Fruit fly (Drosophila melanogaster) whole organism, prepupa: ENCODE results near the gene CG4069.

ENCODE experiments used
- Blimp-1 ChIP-seq: fragments of 200-800 bp; sonication (Bioruptor generic); optimal IDR thresholded peaks from 3 replicates; lab custom pipeline; 2017; ENCODE audit warnings: missing biosample characterization, missing genetic modification characterization, mild to moderate bottlenecking, moderate library complexity, missing genetic modification reagents
- CG10631 ChIP-seq: fragments of 200-800 bp; sonication (Bioruptor generic); optimal IDR thresholded peaks from 2 replicates; lab custom pipeline; 2016; ENCODE audit warnings: missing biosample characterization, missing genetic modification characterization
- CG10669 ChIP-seq: fragments of 200-800 bp; sonication (Bioruptor generic); optimal IDR thresholded peaks from 3 replicates; lab custom pipeline; 2018; ENCODE audit warnings: missing biosample characterization, mild to moderate bottlenecking, missing genetic modification characterization, moderate library complexity
- CG11762 ChIP-seq: fragments of 200-800 bp; sonication (Bioruptor generic); optimal IDR thresholded peaks from 3 replicates; lab custom pipeline; 2016; ENCODE audit warnings: missing biosample characterization, missing genetic modification characterization; ENCODE audit not compliant: insufficient read depth
- CG11902 ChIP-seq: fragments of 200-800 bp; sonication (Bioruptor generic); optimal IDR thresholded peaks from 3 replicates; lab custom pipeline; 2016; ENCODE audit warnings: missing biosample characterization, missing genetic modification characterization
- CG15336 ChIP-seq: fragments of 200-800 bp; sonication (Bioruptor generic); IDR thresholded peaks from 2 replicates; pipeline ENCODE4 v1.3.6; 2022; ENCODE audit warnings: missing biosample characterization, missing genetic modification characterization
- CG1621 ChIP-seq: fragments of 200-800 bp; sonication (Bioruptor generic); optimal IDR thresholded peaks from 3 replicates; lab custom pipeline; 2018; ENCODE audit warnings: missing biosample characterization, mild to moderate bottlenecking, missing genetic modification characterization
- CG16779 ChIP-seq: fragments of 200-800 bp; sonication (Bioruptor generic); optimal IDR thresholded peaks from 3 replicates; lab custom pipeline; 2017; ENCODE audit warnings: missing biosample characterization, mild to moderate bottlenecking, missing genetic modification characterization
- CG3032 ChIP-seq: fragments of 200-800 bp; optimal IDR thresholded peaks from 2 replicates; lab custom pipeline; 2019; ENCODE audit warnings: missing biosample characterization, mild to moderate bottlenecking, missing genetic modification characterization, moderate library complexity
- CG31627 ChIP-seq: fragments of 200-800 bp; sonication (Bioruptor generic); optimal IDR thresholded peaks from 3 replicates; lab custom pipeline; 2016; ENCODE audit warnings: missing biosample characterization, missing genetic modification characterization
- CG32006 ChIP-seq: fragments of 200-800 bp; sonication (Bioruptor generic); optimal IDR thresholded peaks from 3 replicates; lab custom pipeline; 2017; ENCODE audit warnings: missing biosample characterization, mild to moderate bottlenecking, missing genetic modification characterization
- CG34406 ChIP-seq: fragments of 200-800 bp; sonication (Bioruptor generic); optimal IDR thresholded peaks from 3 replicates; lab custom pipeline; 2016; ENCODE audit warnings: missing biosample characterization, missing genetic modification characterization
- CG3919 ChIP-seq: fragments of 200-800 bp; sonication (Bioruptor generic); optimal IDR thresholded peaks from 3 replicates; lab custom pipeline; 2016; ENCODE audit warnings: missing biosample characterization, missing genetic modification characterization
- CG4318 ChIP-seq: fragments of 200-800 bp; sonication (Bioruptor generic); optimal IDR thresholded peaks from 3 replicates; lab custom pipeline; 2017; ENCODE audit warnings: missing biosample characterization, mild to moderate bottlenecking, missing genetic modification characterization
- CG6163 ChIP-seq: fragments of 200-800 bp; sonication (Bioruptor generic); IDR thresholded peaks from 3 replicates; pipeline ENCODE4 v1.3.6; 2022; ENCODE audit warnings: missing biosample characterization, missing genetic modification characterization
- CG6276 ChIP-seq: fragments of 200-800 bp; sonication (Bioruptor generic); optimal IDR thresholded peaks from 2 replicates; lab custom pipeline; 2017; ENCODE audit warnings: missing biosample characterization, mild to moderate bottlenecking, missing genetic modification characterization
- CG6792 ChIP-seq: fragments of 200-800 bp; sonication (Bioruptor generic); optimal IDR thresholded peaks from 3 replicates; lab custom pipeline; 2016; ENCODE audit warnings: missing biosample characterization, missing genetic modification characterization
- CG6808 ChIP-seq: fragments of 200-800 bp; sonication (Bioruptor generic); optimal IDR thresholded peaks from 3 replicates; lab custom pipeline; 2017; ENCODE audit warnings: missing biosample characterization, missing genetic modification characterization, mild to moderate bottlenecking, moderate library complexity, missing genetic modification reagents
- CG6854 ChIP-seq: fragments of 200-800 bp; sonication (Bioruptor generic); optimal IDR thresholded peaks from 2 replicates; lab custom pipeline; 2017; ENCODE audit warnings: missing biosample characterization, mild to moderate bottlenecking, missing genetic modification characterization
- CG7368 ChIP-seq: fragments of 200-800 bp; sonication (Bioruptor generic); optimal IDR thresholded peaks from 3 replicates; lab custom pipeline; 2016; ENCODE audit warnings: missing biosample characterization, missing genetic modification characterization
- CG8119 ChIP-seq: fragments of 200-800 bp; sonication (Bioruptor generic); IDR thresholded peaks from 3 replicates; pipeline ENCODE4 v1.3.6; 2022; ENCODE audit warnings: missing biosample characterization, missing genetic modification characterization
- CG8319 ChIP-seq: fragments of 200-800 bp; sonication (Bioruptor generic); optimal IDR thresholded peaks from 3 replicates; lab custom pipeline; 2016; ENCODE audit warnings: missing biosample characterization, missing genetic modification characterization
- CG8632 ChIP-seq: fragments of 200-800 bp; sonication (Bioruptor generic); optimal IDR thresholded peaks from 3 replicates; lab custom pipeline; 2016; ENCODE audit warnings: missing biosample characterization, missing genetic modification characterization
- CG9139 ChIP-seq: fragments of 200-800 bp; sonication (Bioruptor generic); optimal IDR thresholded peaks from 3 replicates; lab custom pipeline; 2017; ENCODE audit warnings: missing biosample characterization, mild to moderate bottlenecking, missing genetic modification characterization
- Eip75B ChIP-seq: fragments of 200-800 bp; sonication (Bioruptor generic); optimal IDR thresholded peaks from 3 replicates; lab custom pipeline; 2016; ENCODE audit warnings: missing biosample characterization, missing genetic modification characterization
- Eip78C ChIP-seq: fragments of 200-800 bp; sonication (Bioruptor generic); peaks from one replicate; lab custom pipeline; 2016; ENCODE audit warnings: missing biosample characterization, missing genetic modification characterization
- Eip93F ChIP-seq: fragments of 200-800 bp; sonication (Bioruptor generic); optimal IDR thresholded peaks from 2 replicates; lab custom pipeline; 2016; ENCODE audit warnings: missing biosample characterization, mild to moderate bottlenecking, missing genetic modification characterization
- Ets96B ChIP-seq: fragments of 200-800 bp; optimal IDR thresholded peaks from 2 replicates; lab custom pipeline; 2019; ENCODE audit warnings: missing biosample characterization, mild to moderate bottlenecking, missing genetic modification characterization, moderate library complexity
- Gug ChIP-seq: fragments of 200-800 bp; sonication (Bioruptor generic); IDR thresholded peaks from 2 replicates; pipeline ENCODE4 v1.3.6; 2022; ENCODE audit warnings: missing biosample characterization, missing genetic modification characterization
- Hr38 ChIP-seq: sonication (Bioruptor generic); optimal IDR thresholded peaks from 2 replicates; lab custom pipeline; 2016; ENCODE audit warnings: missing biosample characterization, missing genetic modification characterization
- Hr39 ChIP-seq: fragments of 200-800 bp; sonication (Bioruptor generic); optimal IDR thresholded peaks from 2 replicates; lab custom pipeline; 2016; ENCODE audit warnings: missing biosample characterization, missing genetic modification characterization
- Lpt ChIP-seq: fragments of 200-800 bp; sonication (Bioruptor generic); optimal IDR thresholded peaks from 3 replicates; lab custom pipeline; 2016; ENCODE audit warnings: missing biosample characterization, missing genetic modification characterization
- Met ChIP-seq: fragments of 200-800 bp; sonication (Bioruptor generic); optimal IDR thresholded peaks from 3 replicates; lab custom pipeline; 2016; ENCODE audit warnings: missing biosample characterization, missing genetic modification characterization
- OdsH ChIP-seq: fragments of 200-800 bp; sonication (Bioruptor generic); optimal IDR thresholded peaks from 3 replicates; lab custom pipeline; 2016; ENCODE audit warnings: missing biosample characterization, missing genetic modification characterization
- Smox ChIP-seq: fragments of 200-800 bp; sonication (Bioruptor generic); optimal IDR thresholded peaks from 3 replicates; lab custom pipeline; 2016; ENCODE audit warnings: missing biosample characterization, missing genetic modification characterization
- Sox102F ChIP-seq: fragments of 200-800 bp; sonication (Bioruptor generic); optimal IDR thresholded peaks from 2 replicates; lab custom pipeline; 2016; ENCODE audit warnings: missing biosample characterization, mild to moderate bottlenecking, missing genetic modification characterization
- Sox14 ChIP-seq: fragments of 200-800 bp; sonication (Bioruptor generic); optimal IDR thresholded peaks from 3 replicates; lab custom pipeline; 2016; ENCODE audit warnings: missing biosample characterization, missing genetic modification characterization
- Sox15 ChIP-seq: fragments of 200-800 bp; sonication (Bioruptor generic); optimal IDR thresholded peaks from 3 replicates; lab custom pipeline; 2016; ENCODE audit warnings: missing biosample characterization, missing genetic modification characterization
- achi ChIP-seq: fragments of 200-800 bp; sonication (Bioruptor generic); optimal IDR thresholded peaks from 3 replicates; lab custom pipeline; 2016; ENCODE audit warnings: missing biosample characterization, missing genetic modification characterization
- acj6 ChIP-seq: fragments of 200-800 bp; sonication (Bioruptor generic); optimal IDR thresholded peaks from 3 replicates; lab custom pipeline; 2016; ENCODE audit warnings: missing biosample characterization, missing genetic modification characterization
- cyc ChIP-seq: fragments of 200-800 bp; sonication (Bioruptor generic); optimal IDR thresholded peaks from 3 replicates; lab custom pipeline; 2016; ENCODE audit warnings: missing biosample characterization, missing genetic modification characterization
- dac ChIP-seq: fragments of 200-800 bp; sonication (Bioruptor generic); optimal IDR thresholded peaks from 2 replicates; lab custom pipeline; 2017; ENCODE audit warnings: missing biosample characterization, mild to moderate bottlenecking, missing genetic modification characterization
- eg ChIP-seq: fragments of 200-800 bp; sonication (Bioruptor generic); IDR thresholded peaks from 3 replicates; pipeline ENCODE4 v1.3.6; 2022; ENCODE audit warnings: missing biosample characterization, missing genetic modification characterization
- fd59A ChIP-seq: fragments of 200-800 bp; sonication (Bioruptor generic); optimal IDR thresholded peaks from 2 replicates; lab custom pipeline; 2017; ENCODE audit warnings: missing biosample characterization, mild to moderate bottlenecking, missing genetic modification characterization, missing genetic modification reagents
- fd85E ChIP-seq: fragments of 200-800 bp; sonication (Bioruptor generic); optimal IDR thresholded peaks from 3 replicates; lab custom pipeline; 2016; ENCODE audit warnings: missing biosample characterization, missing genetic modification characterization
- fkh ChIP-seq: fragments of 200-800 bp; sonication (Bioruptor generic); optimal IDR thresholded peaks from 3 replicates; lab custom pipeline; 2017; ENCODE audit warnings: missing biosample characterization, mild to moderate bottlenecking, missing genetic modification characterization, moderate library complexity
- lz ChIP-seq: fragments of 200-800 bp; sonication (Bioruptor generic); optimal IDR thresholded peaks from 3 replicates; lab custom pipeline; 2016; ENCODE audit warnings: missing biosample characterization, missing genetic modification characterization
- net ChIP-seq: fragments of 200-800 bp; sonication (Bioruptor generic); optimal IDR thresholded peaks from 3 replicates; lab custom pipeline; 2016; ENCODE audit warnings: missing biosample characterization, missing genetic modification characterization
- spab ChIP-seq: fragments of 200-800 bp; sonication (Bioruptor generic); optimal IDR thresholded peaks from 2 replicates; lab custom pipeline; 2017; ENCODE audit warnings: missing biosample characterization, mild to moderate bottlenecking, missing genetic modification characterization, missing genetic modification reagents
- ss ChIP-seq, 2 experiments: fragments of 200-800 bp; sonication (Bioruptor generic); optimal IDR thresholded peaks; 2 replicates in 1 of 2; 3 replicates in 1 of 2; lab custom pipeline; 2017 to 2018; ENCODE audit warnings: mild to moderate bottlenecking in 2 of 2, missing biosample characterization in 2 of 2, missing genetic modification characterization in 2 of 2, moderate library complexity in 1 of 2
- svp ChIP-seq: fragments of 200-800 bp; sonication (Bioruptor generic); peaks from one replicate; lab custom pipeline; 2016; ENCODE audit warnings: missing biosample characterization, missing genetic modification characterization
- topi ChIP-seq: fragments of 200-800 bp; sonication (Bioruptor generic); optimal IDR thresholded peaks from 3 replicates; lab custom pipeline; 2016; ENCODE audit warnings: missing biosample characterization, missing genetic modification characterization
- vri ChIP-seq: fragments of 200-800 bp; sonication (Bioruptor generic); optimal IDR thresholded peaks from 3 replicates; lab custom pipeline; 2016; ENCODE audit warnings: missing biosample characterization, mild to moderate bottlenecking, missing genetic modification characterization

CG4069 gene

DNA sequence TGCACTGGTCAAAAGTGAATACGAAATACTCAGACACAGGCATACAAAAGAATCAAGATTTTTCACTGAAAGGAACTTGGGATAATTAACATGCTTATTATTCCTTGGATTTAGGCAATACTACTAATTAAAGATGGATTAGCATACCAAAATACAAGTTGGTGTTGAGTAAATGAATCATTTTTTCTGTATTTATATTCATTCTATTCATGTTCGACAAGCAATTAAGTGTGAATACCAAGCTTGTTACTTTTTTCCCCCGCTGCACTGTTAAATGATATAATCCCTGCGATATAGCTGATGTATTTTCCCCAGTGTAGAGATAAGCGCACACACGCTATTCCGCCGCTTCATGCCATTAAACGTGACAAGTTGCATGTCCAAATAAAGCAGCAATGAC, 20.6 kb upstream of the CG4069 start:
- TF ChIP-seq CG32006 (GFP tag; lab: Kevin White, UChicago) (peak; percentile 61), ss (GFP tag; optimal IDR thresholded peaks at IDR 0.05; lab: Kevin White, UChicago) (peak; percentile 62 to 63), CG11902 (GFP tag; lab: Kevin White, UChicago) (peak; percentile 54), CG8632 (GFP tag; lab: Kevin White, UChicago) (peak; percentile 68), Sox14 (GFP tag; lab: Kevin White, UChicago) (peak; percentile 74), CG7368 (peak; percentile 51), CG10669 (GFP tag; lab: Kevin White, UChicago) (peak; percentile 70), CG3032 (tag; lab: Kevin White, UChicago) (peak; percentile 65), Eip78C (GFP tag; lab: Kevin White, UChicago) (peak; percentile 90), CG15336 (GFP tag; lab: Robert Waterston, UW) (no peak), fd59A (peak; percentile 72), topi (peak; percentile 79), acj6 (GFP tag; lab: Kevin White, UChicago) (peak; percentile 76), Gug (GFP tag; lab: Robert Waterston, UW) (no peak), CG6276 (GFP tag; lab: Kevin White, UChicago) (no peak), Ets96B (peak; percentile 69), CG11762 (GFP tag; lab: Kevin White, UChicago) (peak; percentile 45), eg (GFP tag; lab: Robert Waterston, UW) (no peak), vri (peak; percentile 49), OdsH (GFP tag; lab: Kevin White, UChicago) (peak; percentile 62), svp (peak; percentile 97), cyc (GFP tag; lab: Kevin White, UChicago) (peak; percentile 73), fkh (no peak), CG34406 (GFP tag; lab: Kevin White, UChicago) (peak; percentile 72), Lpt (GFP tag; lab: Kevin White, UChicago) (no peak), Eip75B (GFP tag; lab: Kevin White, UChicago) (peak; percentile 69), achi (GFP tag; lab: Kevin White, UChicago) (peak; percentile 70), Smox (GFP tag; lab: Kevin White, UChicago) (peak; percentile 74), fd85E (GFP tag; lab: Kevin White, UChicago) (peak; percentile 3), Blimp-1 (peak; percentile 52), CG8319 (GFP tag; lab: Kevin White, UChicago) (peak; percentile 50), Sox15 (GFP tag; lab: Kevin White, UChicago) (peak; percentile 57), Met (peak; percentile 84), Eip93F (no peak), CG8119 (peak; percentile 24; the same call in 1 of the 3 replicates), CG3919 (GFP tag; lab: Kevin White, UChicago) (peak; percentile 57), Sox102F (GFP tag; lab: Kevin White, UChicago) (peak; percentile 80), dac (no peak), CG4318 (GFP tag; lab: Kevin White, UChicago) (peak; percentile 5), lz (GFP tag; lab: Kevin White, UChicago) (peak; percentile 76), Hr38 (GFP tag; lab: Kevin White, UChicago) (no peak), CG16779 (tag; lab: Kevin White, UChicago) (no peak), CG9139 (GFP tag; lab: Kevin White, UChicago) (peak; percentile 5), CG10631 (GFP tag; lab: Kevin White, UChicago) (peak; percentile 62), CG1621 (tag; lab: Kevin White, UChicago) (peak; percentile 48), net (GFP tag; lab: Kevin White, UChicago) (peak; percentile 57), CG31627 (peak; percentile 81), CG6792 (GFP tag; lab: Kevin White, UChicago) (peak; percentile 61), CG6808 (peak; percentile 67), CG6854 (GFP tag; lab: Kevin White, UChicago) (no peak), CG6163 (GFP tag; lab: Robert Waterston, UW) (peak; percentile 23; the same call in 2 of the 3 replicates), spab (GFP tag; lab: Kevin White, UChicago) (peak; percentile 65), Hr39 (GFP tag; lab: Kevin White, UChicago) (peak; percentile 83)
